Worm (Caenorhabditis elegans): Measurements from ENCODE around the gene Y40B10A.11.

The Y40B10A.11 gene

DNA sequence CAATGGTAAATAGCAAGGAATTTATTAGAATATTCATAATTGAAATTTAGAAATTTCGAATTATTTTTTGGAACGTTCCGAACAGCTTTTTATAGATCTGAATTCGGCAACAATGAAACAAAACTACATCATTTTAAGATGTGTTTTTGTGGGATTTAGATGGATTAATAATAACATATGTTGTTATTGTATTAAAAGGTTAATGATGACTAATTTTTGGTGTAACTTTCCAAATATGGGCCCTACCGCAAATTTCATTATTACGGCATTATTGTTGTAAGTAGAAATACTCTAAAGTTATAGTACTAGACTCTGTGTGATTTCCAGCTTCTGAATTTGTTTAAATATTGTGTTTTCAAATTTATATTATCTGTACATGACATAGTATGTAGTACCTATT lies 37.6 kb downstream of the Y40B10A.11 start, which contains the start of gene F59A7.11:
TSS of gene F59A7.11 (minus strand) at position 101 of the 400 bp plus-strand sequence.
- TF ChIP-seq zag-1 (tag; optimal IDR thresholded peaks at IDR 0.05): no peak
- TF ChIP-seq rnt-1 (tag; optimal IDR thresholded peaks at IDR 0.05): no peak
- no peak for TF ChIP-seq nhr-77 (tag; optimal IDR thresholded peaks at IDR 0.05)
- no peak for TF ChIP-seq nhr-11 (tag; optimal IDR thresholded peaks at IDR 0.05)
- TF ChIP-seq egl-27 (tag; optimal IDR thresholded peaks at IDR 0.05): no peak
- TF ChIP-seq nhr-84 (tag; optimal IDR thresholded peaks at IDR 0.05): no peak
- TF ChIP-seq sptf-1 (tag; optimal IDR thresholded peaks at IDR 0.05): no peak

DNA sequence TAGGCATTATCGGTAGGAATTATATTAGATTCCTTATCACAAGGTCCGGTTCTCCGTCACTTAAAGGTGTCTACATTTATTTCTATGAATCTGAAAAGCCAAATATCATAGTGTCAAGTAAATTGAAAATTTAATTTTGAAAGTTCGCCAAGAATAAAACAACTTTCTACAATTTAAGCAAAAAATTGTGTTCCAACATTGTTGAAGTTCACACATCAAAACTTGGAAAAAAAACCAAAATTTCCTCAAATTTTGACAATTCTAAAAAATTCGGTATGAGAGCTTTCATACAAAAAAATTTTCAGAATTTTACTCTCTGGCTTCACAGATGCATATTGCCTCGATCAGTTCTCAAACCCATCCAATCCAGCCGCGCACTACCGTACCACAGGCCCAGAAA lies 39.6 kb downstream of the Y40B10A.11 start, which contains the start of gene F59A7.7:
TSS of gene F59A7.7 (plus strand) at position 301 of the 400 bp plus-strand sequence.
- no peak for TF ChIP-seq unc-30 (tag; optimal IDR thresholded peaks at IDR 0.05)
- TF ChIP-seq elt-2 (tag; optimal IDR thresholded peaks at IDR 0.05): no peak
- TF ChIP-seq nhr-71 (tag; optimal IDR thresholded peaks at IDR 0.05): no peak
- no peak for TF ChIP-seq pqm-1 (tag; optimal IDR thresholded peaks at IDR 0.05)
- no peak for TF ChIP-seq nhr-47 (tag; optimal IDR thresholded peaks at IDR 0.05)
- no peak for TF ChIP-seq rnt-1 (tag; optimal IDR thresholded peaks at IDR 0.05)
- TF ChIP-seq unc-130 (tag; optimal IDR thresholded peaks at IDR 0.05): no peak
- TF ChIP-seq ceh-63 (GFP tag; optimal IDR thresholded peaks at IDR 0.05): no peak
- TF ChIP-seq fkh-10 (GFP tag; optimal IDR thresholded peaks at IDR 0.05): no peak
- TF ChIP-seq ztf-4 (tag; optimal IDR thresholded peaks at IDR 0.05): no peak
- TF ChIP-seq sptf-1 (tag; optimal IDR thresholded peaks at IDR 0.05): no peak
- no peak for TF ChIP-seq pag-3 (tag; optimal IDR thresholded peaks at IDR 0.05; ENCODE audit: borderline replicate concordance, insufficient read depth)
- no peak for TF ChIP-seq isw-1 (GFP tag; IDR thresholded peaks at IDR 0.05)
- TF ChIP-seq tlp-1 (tag; optimal IDR thresholded peaks at IDR 0.05): no peak
- TF ChIP-seq Y116A8C.19 (tag; optimal IDR thresholded peaks at IDR 0.05; ENCODE audit: borderline replicate concordance): no peak

DNA sequence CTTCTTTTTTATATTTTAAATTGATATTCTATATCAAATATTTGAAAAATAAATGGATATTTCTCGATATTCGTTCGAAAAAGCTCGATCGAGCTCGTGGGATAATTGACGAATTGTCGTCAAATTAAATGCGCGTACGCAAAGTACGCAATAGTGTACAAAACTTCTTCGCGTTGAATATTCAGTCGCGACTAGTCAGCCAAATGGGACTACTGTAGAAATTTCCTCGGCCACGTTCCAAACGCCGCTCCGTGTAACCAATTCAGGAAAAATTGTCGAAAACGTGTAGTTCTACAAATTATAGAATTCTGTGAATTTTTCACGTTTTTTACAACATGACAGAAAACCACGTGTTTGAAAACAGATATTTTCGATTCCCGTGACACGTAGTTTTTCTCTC lies 43.0 kb downstream of the Y40B10A.11 start:
- TF ChIP-seq elt-3 (tag; optimal IDR thresholded peaks at IDR 0.05) (peak in 1 of 6 experiments; percentile 16), rnt-1 (tag; optimal IDR thresholded peaks at IDR 0.05) (peak; percentile 77), nhr-12 (tag; optimal IDR thresholded peaks at IDR 0.05) (no peak), fkh-8 (tag; optimal IDR thresholded peaks at IDR 0.05) (peak; percentile 34), zip-4 (GFP tag; optimal IDR thresholded peaks at IDR 0.05) (no peak), ceh-88 (GFP tag; IDR thresholded peaks at IDR 0.05) (peak; percentile 59; the same call in 1 of the 2 replicates), pqm-1 (tag; optimal IDR thresholded peaks at IDR 0.05) (no peak), unc-30 (tag; optimal IDR thresholded peaks at IDR 0.05) (no peak), dpl-1 (GFP tag; optimal IDR thresholded peaks at IDR 0.05) (peak; percentile 15 to 63 (median 51)), egl-13 (tag; optimal IDR thresholded peaks at IDR 0.05) (no peak), C04F5.9 (tag; optimal IDR thresholded peaks at IDR 0.05) (peak; percentile 31), tbx-2 (tag; optimal IDR thresholded peaks at IDR 0.05) (peak; percentile 34), vab-15 (tag; optimal IDR thresholded peaks at IDR 0.05) (no peak), F16B12.6 (tag; optimal IDR thresholded peaks at IDR 0.05) (peak; percentile 76), unc-98 (GFP tag; IDR thresholded peaks at IDR 0.05) (no peak), xbp-1 (tag; optimal IDR thresholded peaks at IDR 0.05) (peak; percentile 13), aha-1 (tag; optimal IDR thresholded peaks at IDR 0.05) (no peak), nhr-85 (tag) (peak; percentile 94), snu-23 (GFP tag; optimal IDR thresholded peaks at IDR 0.05) (peak; percentile 54), pag-3 (tag; optimal IDR thresholded peaks at IDR 0.05; ENCODE audit: borderline replicate concordance, insufficient read depth) (no peak), elt-2 (tag; optimal IDR thresholded peaks at IDR 0.05) (no peak), nhr-90 (tag; optimal IDR thresholded peaks at IDR 0.05; ENCODE audit: poor library complexity) (peak; percentile 70), unc-86 (tag; optimal IDR thresholded peaks at IDR 0.05) (no peak), nhr-71 (tag; optimal IDR thresholded peaks at IDR 0.05) (peak; percentile 79), zag-1 (tag; optimal IDR thresholded peaks at IDR 0.05) (no peak), ama-1 (optimal IDR thresholded peaks at IDR 0.05) (no peak), ets-5 (GFP tag; IDR thresholded peaks at IDR 0.05) (no peak), isw-1 (GFP tag; IDR thresholded peaks at IDR 0.05) (no peak), lin-15B (tag; optimal IDR thresholded peaks at IDR 0.05) (peak; percentile 53), alr-1 (tag; optimal IDR thresholded peaks at IDR 0.05; ENCODE audit: borderline replicate concordance) (no peak), sptf-1 (tag; optimal IDR thresholded peaks at IDR 0.05) (no peak), nhr-47 (tag; optimal IDR thresholded peaks at IDR 0.05) (peak; percentile 69), lin-13 (GFP tag; optimal IDR thresholded peaks at IDR 0.05) (peak; percentile 41), nhr-84 (tag; optimal IDR thresholded peaks at IDR 0.05) (no peak), grh-1 (GFP tag; IDR thresholded peaks at IDR 0.05) (peak; percentile 51), swsn-7 (tag; optimal IDR thresholded peaks at IDR 0.05) (peak; percentile 20), nhr-77 (tag; optimal IDR thresholded peaks at IDR 0.05) (peak; percentile 33), lsy-2 (tag; optimal IDR thresholded peaks at IDR 0.05) (peak; percentile 82 to 97), hlh-17 (GFP tag; optimal IDR thresholded peaks at IDR 0.05; ENCODE audit: borderline replicate concordance) (no peak)

Data from whole organism, L1 larva.